Worm (Caenorhabditis elegans): Measurements from ENCODE around the gene W02C12.2.

DNA sequence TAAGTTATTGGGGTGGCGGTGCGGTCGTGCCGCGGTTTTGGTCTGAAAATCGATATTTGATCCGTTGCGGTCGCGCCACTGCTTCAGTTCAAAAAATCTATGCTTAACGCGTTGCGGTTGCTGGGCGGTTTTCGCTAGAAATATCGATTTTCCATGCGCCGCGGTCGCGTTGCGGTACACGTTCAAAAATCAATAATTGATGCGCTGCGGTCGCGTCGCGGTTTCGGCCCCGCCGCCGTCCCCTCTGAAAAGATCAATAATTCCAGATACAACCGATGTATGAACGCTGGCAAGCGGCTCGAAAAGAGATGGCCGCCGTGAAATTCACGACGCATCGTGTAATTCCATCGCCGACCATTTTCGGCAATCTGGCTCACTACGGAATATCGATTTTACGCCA is 33.2 kb upstream of the W02C12.2 start:
- TF ChIP-seq unc-39 (tag; optimal IDR thresholded peaks at IDR 0.05) = no peak
- no peak for TF ChIP-seq ztf-11 (tag; optimal IDR thresholded peaks at IDR 0.05)
- no peak for TF ChIP-seq snpc-4 (tag; optimal IDR thresholded peaks at IDR 0.05)
- TF ChIP-seq M03D4.4 (tag; optimal IDR thresholded peaks at IDR 0.05) = no peak
- TF ChIP-seq unc-120 (tag; optimal IDR thresholded peaks at IDR 0.05; ENCODE audit: poor library complexity, severe bottlenecking) = no peak
- TF ChIP-seq lsy-2 (tag; optimal IDR thresholded peaks at IDR 0.05) = no peak
- no peak for TF ChIP-seq nhr-237 (tag; optimal IDR thresholded peaks at IDR 0.05)
